In genomic region chrIV:1006662-1007061, ce11 we compare ENCODE assay signal across 4 worm cellular contexts.
TF ChIP-seq lines count a peak whose summit lies in the region.

No protein-coding gene starts in this region.

TF ChIP-seq in whole organism, L3 larva, 47 proteins besides CTCF, POLR2A, EP300 and RAD21:
- TF ChIP-seq ceh-28 (tag; optimal IDR thresholded peaks at IDR 0.05; lab: Kevin White, UChicago) (peak; percentile 90), nhr-43 (tag; optimal IDR thresholded peaks at IDR 0.05; lab: Kevin White, UChicago; ENCODE audit: poor library complexity, severe bottlenecking) (no peak), unc-62 (GFP tag; optimal IDR thresholded peaks at IDR 0.05; lab: Kevin White, UChicago) (no peak), elt-2 (tag; optimal IDR thresholded peaks at IDR 0.05; lab: Kevin White, UChicago) (no peak), nhr-76 (tag; optimal IDR thresholded peaks at IDR 0.05; lab: Kevin White, UChicago) (no peak), nhr-11 (tag; optimal IDR thresholded peaks at IDR 0.05; lab: Kevin White, UChicago) (no peak), ZK546.5 (tag; optimal IDR thresholded peaks at IDR 0.05; lab: Kevin White, UChicago) (no peak)

TF ChIP-seq in whole organism, L4 larva, 104 proteins besides CTCF, POLR2A, EP300 and RAD21:
- TF ChIP-seq aha-1 (tag; lab: Kevin White, UChicago), result peak; percentile 6
- no peak for TF ChIP-seq lin-38 (GFP tag; IDR thresholded peaks at IDR 0.05; lab: Robert Waterston, UW)
- no peak for TF ChIP-seq hlh-30 (tag; optimal IDR thresholded peaks at IDR 0.05; lab: Kevin White, UChicago; ENCODE audit: insufficient read depth)
- no peak for TF ChIP-seq tra-1 (GFP tag; IDR thresholded peaks at IDR 0.05; lab: Robert Waterston, UW)
- no peak for TF ChIP-seq sdz-12 (GFP tag; optimal IDR thresholded peaks at IDR 0.05; lab: Kevin White, UChicago)
- no peak for TF ChIP-seq hif-1 (tag; optimal IDR thresholded peaks at IDR 0.05; lab: Kevin White, UChicago)
- TF ChIP-seq mep-1 (tag; optimal IDR thresholded peaks at IDR 0.05; lab: Kevin White, UChicago), result no peak
- no peak for TF ChIP-seq zip-11 (GFP tag; IDR thresholded peaks at IDR 0.05; lab: Robert Waterston, UW)
- TF ChIP-seq ceh-28 (tag; optimal IDR thresholded peaks at IDR 0.05; lab: Kevin White, UChicago), result peak; percentile 83
- TF ChIP-seq attf-4 (tag; optimal IDR thresholded peaks at IDR 0.05; lab: Kevin White, UChicago), result no peak
- TF ChIP-seq Y48G9A.11 (GFP tag; IDR thresholded peaks at IDR 0.05; lab: Robert Waterston, UW), result no peak
- TF ChIP-seq vab-7 (GFP tag; IDR thresholded peaks at IDR 0.05; lab: Robert Waterston, UW), result no peak
- TF ChIP-seq skn-1 (tag; optimal IDR thresholded peaks at IDR 0.05; lab: Kevin White, UChicago), result no peak
- TF ChIP-seq dve-1 (tag; optimal IDR thresholded peaks at IDR 0.05; lab: Kevin White, UChicago; ENCODE audit: insufficient read depth), result no peak

TF ChIP-seq in whole organism, late embryonic, 69 proteins besides CTCF, POLR2A, EP300 and RAD21:
- TF ChIP-seq ceh-30 (tag; optimal IDR thresholded peaks at IDR 0.05; lab: Kevin White, UChicago), result no peak
- TF ChIP-seq sox-4 (tag; optimal IDR thresholded peaks at IDR 0.05; lab: Kevin White, UChicago), result no peak
- TF ChIP-seq elt-2 (tag; optimal IDR thresholded peaks at IDR 0.05; lab: Kevin White, UChicago), result no peak
- TF ChIP-seq syd-9 (tag; optimal IDR thresholded peaks at IDR 0.05; lab: Kevin White, UChicago), result no peak
- TF ChIP-seq ceh-48 (tag; optimal IDR thresholded peaks at IDR 0.05; lab: Kevin White, UChicago), result peak; percentile 47
- TF ChIP-seq ceh-14 (tag; optimal IDR thresholded peaks at IDR 0.05; lab: Kevin White, UChicago), result no peak

TF ChIP-seq in whole organism, midembryonic, 9 proteins besides CTCF, POLR2A, EP300 and RAD21:
- TF ChIP-seq cog-1 (tag; optimal IDR thresholded peaks at IDR 0.05; lab: Kevin White, UChicago), result no peak
- TF ChIP-seq T22C8.4 (GFP tag; IDR thresholded peaks at IDR 0.05; lab: Robert Waterston, UW), result peak; percentile 23; the same call in 1 of the 2 replicates
- no peak for TF ChIP-seq flt-1 (GFP tag; IDR thresholded peaks at IDR 0.05; lab: Robert Waterston, UW)
TF ChIP-seq in whole organism, midembryonic: peak in this region for 1.
